Fruit fly (Drosophila melanogaster): Measurements from ENCODE around the gene InR.

- TF ChIP-seq CG6163 (GFP tag; IDR thresholded peaks at IDR 0.05) = no peak
- no peak for TF ChIP-seq vri (GFP tag; optimal IDR thresholded peaks at IDR 0.05)
- TF ChIP-seq Lpt (GFP tag; optimal IDR thresholded peaks at IDR 0.05) = no peak
- no peak for TF ChIP-seq Blimp-1 (GFP tag; optimal IDR thresholded peaks at IDR 0.05)
- TF ChIP-seq Eip93F (GFP tag; optimal IDR thresholded peaks at IDR 0.05) = no peak
- TF ChIP-seq CG7368 (GFP tag; optimal IDR thresholded peaks at IDR 0.05) = no peak
- TF ChIP-seq achi (GFP tag; optimal IDR thresholded peaks at IDR 0.05) = no peak
Measured at dm6 chr3R:21655384-21655783, 36.3 kb upstream of the InR start.

Measured in whole organism, prepupa.